Worm (Caenorhabditis elegans) whole organism, early embryonic: ENCODE measurements around the gene cpd-2.

Experiments
- ama-1 ChIP-seq: fragments of 150-350 bp; optimal IDR thresholded peaks from 2 replicates; lab custom pipeline; 2014
- flt-1 ChIP-seq: fragments of 200-800 bp; sonication (Bioruptor generic); IDR thresholded peaks from 2 replicates; pipeline ENCODE4 v1.3.6; 2022; ENCODE audit warnings: missing genetic modification characterization, missing compliant biosample characterization
- hmg-4 ChIP-seq: fragments of 200-800 bp; sonication (Bioruptor generic); optimal IDR thresholded peaks from 2 replicates; lab custom pipeline; 2018; ENCODE audit warnings: mild to moderate bottlenecking, missing genetic modification characterization, missing compliant biosample characterization
- pes-1 ChIP-seq: fragments of 200-800 bp; sonication (Bioruptor generic); IDR thresholded peaks from 2 replicates; pipeline ENCODE4 v1.3.6; 2022; ENCODE audit warnings: missing genetic modification reagents, missing genetic modification characterization, missing compliant biosample characterization
- sea-1 ChIP-seq: fragments of 200-800 bp; sonication (Bioruptor generic); conservative IDR thresholded peaks from 2 replicates; pipeline ENCODE4 v1.3.6; 2022; ENCODE audit warnings: missing genetic modification characterization, missing compliant biosample characterization
- tbx-11 ChIP-seq: fragments of 200-800 bp; sonication (Bioruptor generic); IDR thresholded peaks from 2 replicates; pipeline ENCODE4 v1.3.6; 2022; ENCODE audit warnings: missing genetic modification characterization, missing compliant biosample characterization
- tra-4 ChIP-seq: sonication (generic microtip); optimal IDR thresholded peaks from 2 replicates; lab custom pipeline; 2017; ENCODE audit warnings: missing genetic modification characterization, missing compliant biosample characterization

- TF ChIP-seq ama-1 (lab: Kevin White, UChicago): no peak
- TF ChIP-seq flt-1 (GFP tag; lab: Robert Waterston, UW): no peak
- TF ChIP-seq tra-4 (tag; lab: Kevin White, UChicago): no peak
- no peak for TF ChIP-seq tbx-11 (GFP tag; lab: Robert Waterston, UW)
- TF ChIP-seq hmg-4 (GFP tag; lab: Kevin White, UChicago): no peak
- no peak for TF ChIP-seq sea-1 (GFP tag; lab: Robert Waterston, UW)
- TF ChIP-seq pes-1 (GFP tag; lab: Robert Waterston, UW): no peak
Observed at ce11 chrX:16024558-16024957, 25.1 kb upstream of the cpd-2 start.
